Fruit fly (Drosophila melanogaster) whole organism, embryonic: ENCODE results near the gene mRpL19.

Experiments
- CG10462 ChIP-seq: fragments of 200-800 bp; sonication (Bioruptor generic); optimal IDR thresholded peaks from 2 replicates; lab custom pipeline; 2016; ENCODE audit warnings: missing biosample characterization, missing genetic modification characterization
- CG10959 ChIP-seq: fragments of 200-800 bp; sonication (Bioruptor generic); IDR thresholded peaks from 2 replicates; pipeline ENCODE4 v1.3.6; 2022; ENCODE audit warnings: missing biosample characterization, missing genetic modification characterization
- CG12299 ChIP-seq: fragments of 200-800 bp; sonication (Bioruptor generic); optimal IDR thresholded peaks from 2 replicates; lab custom pipeline; 2018; ENCODE audit warnings: missing biosample characterization, mild to moderate bottlenecking, missing genetic modification characterization
- CG13287 ChIP-seq: fragments of 200-800 bp; sonication (Bioruptor generic); IDR thresholded peaks from 2 replicates; pipeline ENCODE4 v1.3.6; 2022; ENCODE audit warnings: missing biosample characterization, missing genetic modification characterization; ENCODE audit not compliant: partially characterized antibody
- CG13424 ChIP-seq: fragments of 200-800 bp; sonication (Bioruptor generic); optimal IDR thresholded peaks from 2 replicates; lab custom pipeline; 2019; ENCODE audit warnings: missing biosample characterization, mild to moderate bottlenecking, missing genetic modification characterization, moderate library complexity
- CG14860 ChIP-seq: fragments of 200-800 bp; sonication (Bioruptor generic); IDR thresholded peaks from 3 replicates; pipeline ENCODE4 v1.3.6; 2022; ENCODE audit warnings: missing biosample characterization, missing genetic modification characterization; ENCODE audit not compliant: partially characterized antibody
- CG15073 ChIP-seq: fragments of 200-800 bp; sonication (Bioruptor generic); optimal IDR thresholded peaks from 2 replicates; lab custom pipeline; 2016; ENCODE audit warnings: missing biosample characterization, missing genetic modification characterization
- CG16813 ChIP-seq: fragments of 200-800 bp; sonication (Bioruptor generic); IDR thresholded peaks from 3 replicates; pipeline ENCODE4 v1.3.6; 2022; ENCODE audit warnings: missing biosample characterization, missing genetic modification characterization; ENCODE audit not compliant: partially characterized antibody
- CG16863 ChIP-seq: fragments of 200-800 bp; sonication (Bioruptor generic); optimal IDR thresholded peaks from 3 replicates; lab custom pipeline; 2016; ENCODE audit warnings: missing biosample characterization, missing genetic modification characterization
- CG17186 ChIP-seq: fragments of 200-800 bp; sonication (Bioruptor generic); optimal IDR thresholded peaks from 3 replicates; lab custom pipeline; 2017; ENCODE audit warnings: missing biosample characterization, missing genetic modification reagents, missing genetic modification characterization
- CG17328 ChIP-seq: fragments of 200-800 bp; sonication (Bioruptor generic); IDR thresholded peaks from 2 replicates; pipeline ENCODE4 v1.3.6; 2022; ENCODE audit warnings: missing biosample characterization, missing genetic modification characterization
- CG17829 ChIP-seq: fragments of 200-800 bp; optimal IDR thresholded peaks from 2 replicates; lab custom pipeline; 2019; ENCODE audit warnings: missing biosample characterization, mild to moderate bottlenecking, missing genetic modification characterization, moderate library complexity
- CG17912 ChIP-seq: fragments of 200-800 bp; sonication (Bioruptor generic); optimal IDR thresholded peaks from 2 replicates; lab custom pipeline; 2018; ENCODE audit warnings: missing biosample characterization, mild to moderate bottlenecking, missing genetic modification characterization
- CG2202 ChIP-seq: fragments of 200-800 bp; sonication (Bioruptor generic); optimal IDR thresholded peaks from 2 replicates; lab custom pipeline; 2018; ENCODE audit warnings: missing biosample characterization, mild to moderate bottlenecking, missing genetic modification characterization
- CG33213 ChIP-seq: fragments of 200-800 bp; sonication (Bioruptor generic); optimal IDR thresholded peaks from 3 replicates; lab custom pipeline; 2016; ENCODE audit warnings: missing biosample characterization, missing genetic modification characterization
- CG42726 ChIP-seq: fragments of 200-800 bp; sonication (Bioruptor generic); IDR thresholded peaks from 2 replicates; pipeline ENCODE4 v1.3.6; 2022; ENCODE audit warnings: missing biosample characterization, missing genetic modification characterization; ENCODE audit not compliant: partially characterized antibody
- CG5953 ChIP-seq: fragments of 200-800 bp; sonication (Bioruptor generic); IDR thresholded peaks from 2 replicates; pipeline ENCODE4 v1.3.6; 2022; ENCODE audit warnings: missing biosample characterization, missing genetic modification characterization
- CG6791 ChIP-seq: fragments of 200-800 bp; sonication (Bioruptor generic); IDR thresholded peaks from 3 replicates; pipeline ENCODE4 v1.3.6; 2022; ENCODE audit warnings: missing biosample characterization, missing genetic modification characterization; ENCODE audit not compliant: partially characterized antibody
- CG7271 ChIP-seq: fragments of 200-800 bp; sonication (Bioruptor generic); optimal IDR thresholded peaks from 2 replicates; lab custom pipeline; 2018; ENCODE audit warnings: missing biosample characterization, mild to moderate bottlenecking, missing genetic modification characterization, moderate library complexity
- CG8478 ChIP-seq: fragments of >200 bp; optimal IDR thresholded peaks from 2 replicates; lab custom pipeline; 2018
- D ChIP-seq, 2 experiments: fragments of 200-800 bp in 1 of 2; fragments of >200 bp in 1 of 2; sonication (Bioruptor generic) in 1 of 2; optimal IDR thresholded peaks; 2 replicates in 1 of 2; 3 replicates in 1 of 2; lab custom pipeline; 2017; ENCODE audit warnings: mild to moderate bottlenecking in 1 of 2, missing biosample characterization in 1 of 2, missing genetic modification characterization in 1 of 2, missing genetic modification reagents in 1 of 2
- Dad ChIP-seq: fragments of 200-800 bp; sonication (Bioruptor generic); optimal IDR thresholded peaks from 3 replicates; lab custom pipeline; 2016; ENCODE audit warnings: missing biosample characterization, missing genetic modification characterization
- ERR ChIP-seq: fragments of 200-800 bp; sonication (Bioruptor generic); optimal IDR thresholded peaks from 2 replicates; lab custom pipeline; 2016; ENCODE audit warnings: missing biosample characterization, missing genetic modification characterization
- Ets97D ChIP-seq: fragments of 200-800 bp; sonication (Bioruptor generic); optimal IDR thresholded peaks from 3 replicates; lab custom pipeline; 2016; ENCODE audit warnings: missing biosample characterization, missing genetic modification characterization
- HLH4C ChIP-seq: fragments of 200-800 bp; sonication (Bioruptor generic); IDR thresholded peaks from 3 replicates; pipeline ENCODE4 v1.3.6; 2022; ENCODE audit warnings: missing biosample characterization, missing genetic modification characterization; ENCODE audit not compliant: partially characterized antibody
- Hr51 ChIP-seq, 2 experiments: fragments of 200-800 bp; sonication (Bioruptor generic); optimal IDR thresholded peaks; 2 replicates in 1 of 2; 3 replicates in 1 of 2; lab custom pipeline; 2016 to 2018; ENCODE audit warnings: missing biosample characterization in 2 of 2, missing genetic modification characterization in 2 of 2, mild to moderate bottlenecking in 1 of 2, moderate library complexity in 1 of 2
- Jarid2 ChIP-seq: fragments of 200-800 bp; sonication (Bioruptor generic); optimal IDR thresholded peaks from 3 replicates; lab custom pipeline; 2017; ENCODE audit warnings: mild to moderate bottlenecking, missing biosample characterization, missing genetic modification reagents, missing genetic modification characterization
- Lhr ChIP-seq: fragments of 200-800 bp; sonication (Bioruptor generic); optimal IDR thresholded peaks from 3 replicates; lab custom pipeline; 2017; ENCODE audit warnings: mild to moderate bottlenecking, missing biosample characterization, missing genetic modification reagents, missing genetic modification characterization
- Mes4 ChIP-seq: fragments of 200-800 bp; sonication (Bioruptor generic); optimal IDR thresholded peaks from 2 replicates; lab custom pipeline; 2016; ENCODE audit warnings: missing biosample characterization, missing genetic modification characterization
- NFAT ChIP-seq: fragments of 200-800 bp; sonication (Bioruptor generic); IDR thresholded peaks from 2 replicates; pipeline ENCODE4 v1.3.6; 2022; ENCODE audit warnings: missing biosample characterization, missing genetic modification characterization
- Nf-YA ChIP-seq: fragments of 200-800 bp; sonication (Bioruptor generic); IDR thresholded peaks from 2 replicates; pipeline ENCODE4 v1.3.6; 2022; ENCODE audit warnings: missing biosample characterization, missing genetic modification characterization
- Pdp1 ChIP-seq, 2 experiments: fragments of 200-800 bp; sonication (Bioruptor generic); optimal IDR thresholded peaks; 3 replicates each; lab custom pipeline; 2016; ENCODE audit warnings: missing biosample characterization in 2 of 2, missing genetic modification characterization in 2 of 2, mild to moderate bottlenecking in 1 of 2, moderate library complexity in 1 of 2
- Sox100B ChIP-seq: fragments of 200-800 bp; sonication (Bioruptor generic); optimal IDR thresholded peaks from 3 replicates; lab custom pipeline; 2018; ENCODE audit warnings: missing biosample characterization, mild to moderate bottlenecking, missing genetic modification characterization
- Sry-β ChIP-seq: fragments of 200-800 bp; sonication (Bioruptor generic); optimal IDR thresholded peaks from 2 replicates; lab custom pipeline; 2018; ENCODE audit warnings: missing biosample characterization, mild to moderate bottlenecking, missing genetic modification characterization, moderate library complexity
- Taf1 ChIP-seq: fragments of 200-800 bp; sonication (Bioruptor generic); IDR thresholded peaks from 2 replicates; pipeline ENCODE4 v1.3.6; 2022; ENCODE audit warnings: missing biosample characterization, missing genetic modification characterization
- Xrp1 ChIP-seq: fragments of 200-800 bp; sonication (Bioruptor generic); IDR thresholded peaks from 2 replicates; pipeline ENCODE4 v1.3.6; 2022; ENCODE audit warnings: missing biosample characterization, missing genetic modification characterization
- ash1 ChIP-seq: fragments of 200-800 bp; sonication (Bioruptor generic); optimal IDR thresholded peaks from 2 replicates; lab custom pipeline; 2018; ENCODE audit warnings: missing biosample characterization, mild to moderate bottlenecking, missing genetic modification characterization
- bab2 ChIP-seq: fragments of 200-800 bp; sonication (Bioruptor generic); optimal IDR thresholded peaks from 2 replicates; lab custom pipeline; 2016; ENCODE audit warnings: missing biosample characterization, missing genetic modification characterization
- crc ChIP-seq: fragments of 200-800 bp; sonication (Bioruptor generic); optimal IDR thresholded peaks from 2 replicates; lab custom pipeline; 2016; ENCODE audit warnings: missing biosample characterization, missing genetic modification characterization
- crp ChIP-seq, 2 experiments: fragments of 200-800 bp; sonication (Bioruptor generic); optimal IDR thresholded peaks; 2 replicates in 1 of 2; 3 replicates in 1 of 2; lab custom pipeline; 2017; ENCODE audit warnings: missing biosample characterization in 2 of 2, missing genetic modification characterization in 2 of 2, mild to moderate bottlenecking in 1 of 2, moderate library complexity in 1 of 2
- eyg ChIP-seq: fragments of 200-800 bp; sonication (Bioruptor generic); optimal IDR thresholded peaks from 3 replicates; lab custom pipeline; 2016; ENCODE audit warnings: missing biosample characterization, missing genetic modification characterization
- grn ChIP-seq: fragments of 200-800 bp; sonication (Bioruptor generic); optimal IDR thresholded peaks from 3 replicates; lab custom pipeline; 2017; ENCODE audit warnings: missing biosample characterization, missing genetic modification characterization
- maf-S ChIP-seq: fragments of 200-800 bp; sonication (Bioruptor generic); optimal IDR thresholded peaks from 2 replicates; lab custom pipeline; 2016; ENCODE audit warnings: missing biosample characterization, missing genetic modification characterization
- p53 ChIP-seq: fragments of 200-800 bp; sonication (Bioruptor generic); optimal IDR thresholded peaks from 2 replicates; lab custom pipeline; 2016; ENCODE audit warnings: missing biosample characterization, missing genetic modification characterization
- ro ChIP-seq: fragments of 200-800 bp; sonication (Bioruptor generic); IDR thresholded peaks from 2 replicates; pipeline ENCODE4 v1.3.6; 2022; ENCODE audit warnings: missing biosample characterization, missing genetic modification characterization
- trem ChIP-seq: fragments of 200-800 bp; optimal IDR thresholded peaks from 3 replicates; lab custom pipeline; 2019; ENCODE audit warnings: missing biosample characterization, mild to moderate bottlenecking, missing genetic modification characterization, moderate library complexity
- ttk ChIP-seq: fragments of 200-800 bp; sonication (Bioruptor generic); IDR thresholded peaks from 2 replicates; pipeline ENCODE4 v2.1.2; 2022; ENCODE audit warnings: missing biosample characterization, missing genetic modification characterization
- wek ChIP-seq: fragments of 200-800 bp; sonication (Bioruptor generic); optimal IDR thresholded peaks from 3 replicates; lab custom pipeline; 2018; ENCODE audit warnings: missing biosample characterization, mild to moderate bottlenecking, missing genetic modification characterization, moderate library complexity

Gene mRpL19

dm6 chr3R:8659200-8659897 is 14.6 kb upstream of the mRpL19 start (continued):
- TF ChIP-seq CG13287 = no peak; the same call in 1 of the 2 replicates
- peak; percentile 45 for TF ChIP-seq grn (GFP tag; lab: Kevin White, UChicago)
- TF ChIP-seq wek (GFP tag; lab: Kevin White, UChicago) = peak; percentile 34
- peak in 1 of 2 experiments; percentile 8 for TF ChIP-seq crp (GFP tag; optimal IDR thresholded peaks at IDR 0.05; lab: Kevin White, UChicago)
- peak; percentile 14 to 67 for TF ChIP-seq Hr51 (GFP tag; optimal IDR thresholded peaks at IDR 0.05; lab: Kevin White, UChicago)
- peak; percentile 17 for TF ChIP-seq ash1 (GFP tag; lab: Kevin White, UChicago)
- peak; percentile 42; the same call in 1 of the 2 replicates for TF ChIP-seq CG5953 (GFP tag; lab: Robert Waterston, UW)
- peak; percentile 64 to 93 for TF ChIP-seq Pdp1 (GFP tag; optimal IDR thresholded peaks at IDR 0.05; lab: Kevin White, UChicago)
- TF ChIP-seq CG10959 = no peak
- no peak for TF ChIP-seq Taf1
- TF ChIP-seq CG10462 (GFP tag; lab: Kevin White, UChicago) = no peak
- TF ChIP-seq Sry-β = no peak
- TF ChIP-seq CG2202 = no peak
- TF ChIP-seq CG8478 (lab: Kevin White, UChicago) = peak; percentile 81
- peak; percentile 31 for TF ChIP-seq CG33213 (GFP tag; lab: Kevin White, UChicago)
- TF ChIP-seq Dad (GFP tag; lab: Kevin White, UChicago) = no peak
- peak; percentile 28; the same call in 1 of the 2 replicates for TF ChIP-seq ttk (GFP tag; lab: Robert Waterston, UW)
- TF ChIP-seq ERR (GFP tag; lab: Kevin White, UChicago) = peak; percentile 19
- TF ChIP-seq CG16863 (GFP tag; lab: Kevin White, UChicago) = no peak
- no peak for TF ChIP-seq CG7271 (tag; lab: Kevin White, UChicago)
- peak; percentile 60 for TF ChIP-seq Sox100B
- TF ChIP-seq CG42726 (GFP tag; lab: Robert Waterston, UW) = no peak
- no peak for TF ChIP-seq eyg
- no peak for TF ChIP-seq CG16813
- no peak for TF ChIP-seq D (optimal IDR thresholded peaks at IDR 0.05; lab: Kevin White, UChicago)
- TF ChIP-seq D (GFP tag; optimal IDR thresholded peaks at IDR 0.05; lab: Kevin White, UChicago) = peak; percentile 54
- TF ChIP-seq CG17829 (tag; lab: Kevin White, UChicago) = peak; percentile 27
- no peak for TF ChIP-seq CG14860 (GFP tag; lab: Robert Waterston, UW)
- no peak for TF ChIP-seq CG15073
- peak; percentile 40; the same call in 1 of the 2 replicates for TF ChIP-seq Nf-YA (GFP tag; lab: Robert Waterston, UW)
- peak; percentile 32 for TF ChIP-seq maf-S (GFP tag; lab: Kevin White, UChicago)
- TF ChIP-seq HLH4C (GFP tag; lab: Robert Waterston, UW) = no peak
- TF ChIP-seq p53 (GFP tag; lab: Kevin White, UChicago) = no peak
- no peak for TF ChIP-seq CG17186 (GFP tag; lab: Kevin White, UChicago)
- TF ChIP-seq ro (GFP tag; lab: Robert Waterston, UW) = no peak
- no peak for TF ChIP-seq CG6791 (GFP tag; lab: Robert Waterston, UW)
- TF ChIP-seq CG17328 (GFP tag; lab: Robert Waterston, UW) = peak; percentile 44; the same call in 1 of the 2 replicates
- peak; percentile 67 for TF ChIP-seq CG13424 (tag; lab: Kevin White, UChicago)
- TF ChIP-seq NFAT = peak; percentile 90
- no peak for TF ChIP-seq trem (tag; lab: Kevin White, UChicago)
- TF ChIP-seq Jarid2 (GFP tag; lab: Kevin White, UChicago) = no peak
- peak; percentile 22 for TF ChIP-seq crc (GFP tag; lab: Kevin White, UChicago)
- TF ChIP-seq Mes4 (GFP tag; lab: Kevin White, UChicago) = no peak
- peak; percentile 59 for TF ChIP-seq CG17912 (GFP tag; lab: Kevin White, UChicago)
- TF ChIP-seq Lhr (GFP tag; lab: Kevin White, UChicago) = no peak
- TF ChIP-seq Xrp1 (GFP tag; lab: Robert Waterston, UW) = peak; percentile 42
- peak; percentile 69 for TF ChIP-seq CG12299
- TF ChIP-seq bab2 (GFP tag; lab: Kevin White, UChicago) = peak; percentile 38
- peak; percentile 20 for TF ChIP-seq Ets97D (GFP tag; lab: Kevin White, UChicago)
